Worm (Caenorhabditis elegans) whole organism, L3 larva: ENCODE results near the gene K05F1.14.

Experiments
- ZK546.5 ChIP-seq: sonication (generic microtip); optimal IDR thresholded peaks from 2 replicates; lab custom pipeline; 2017; ENCODE audit warnings: missing biosample characterization, missing genetic modification characterization
- aly-2 ChIP-seq: fragments of 150-350 bp; optimal IDR thresholded peaks from 2 replicates; lab custom pipeline; 2014; ENCODE audit warnings: missing biosample characterization, missing genetic modification characterization
- ama-1 ChIP-seq: fragments of 150-350 bp; optimal IDR thresholded peaks from 2 replicates; lab custom pipeline; 2018
- ceh-16 ChIP-seq: sonication (generic microtip); optimal IDR thresholded peaks from 2 replicates; lab custom pipeline; 2017; ENCODE audit warnings: missing biosample characterization, missing genetic modification characterization
- ceh-28 ChIP-seq: fragments of 150-350 bp; optimal IDR thresholded peaks from 2 replicates; lab custom pipeline; 2014; ENCODE audit warnings: missing biosample characterization, missing genetic modification reagents, missing genetic modification characterization
- ceh-82 ChIP-seq: fragments of 150-350 bp; optimal IDR thresholded peaks from 2 replicates; lab custom pipeline; 2014; ENCODE audit warnings: missing biosample characterization, missing genetic modification characterization
- ceh-9 ChIP-seq: sonication (generic microtip); optimal IDR thresholded peaks from 2 replicates; lab custom pipeline; 2018; ENCODE audit warnings: missing biosample characterization, missing genetic modification characterization
- daf-12 ChIP-seq: fragments of 150-350 bp; optimal IDR thresholded peaks from 2 replicates; lab custom pipeline; 2014; ENCODE audit warnings: missing biosample characterization, missing genetic modification reagents, missing genetic modification characterization
- egl-27 ChIP-seq: sonication (generic microtip); optimal IDR thresholded peaks from 4 replicates; lab custom pipeline; 2017; ENCODE audit warnings: missing biosample characterization, missing genetic modification reagents, missing genetic modification characterization
- egl-5 ChIP-seq: fragments of 150-350 bp; optimal IDR thresholded peaks from 2 replicates; lab custom pipeline; 2017; ENCODE audit warnings: missing biosample characterization, missing genetic modification reagents, missing genetic modification characterization, inconsistent platforms
- elt-2 ChIP-seq: sonication (generic microtip); optimal IDR thresholded peaks from 2 replicates; lab custom pipeline; 2016; ENCODE audit warnings: missing genetic modification reagents, mild to moderate bottlenecking, missing genetic modification characterization, missing compliant biosample characterization
- fkh-10 ChIP-seq: sonication (generic microtip); optimal IDR thresholded peaks from 2 replicates; lab custom pipeline; 2017; ENCODE audit warnings: missing biosample characterization, missing genetic modification reagents, missing genetic modification characterization
- fkh-2 ChIP-seq: fragments of 150-350 bp; optimal IDR thresholded peaks from 2 replicates; lab custom pipeline; 2014; ENCODE audit warnings: missing biosample characterization, missing genetic modification reagents, missing genetic modification characterization
- jun-1 ChIP-seq: fragments of 150-350 bp; optimal IDR thresholded peaks from 2 replicates; lab custom pipeline; 2014; ENCODE audit warnings: missing biosample characterization, missing genetic modification reagents, missing genetic modification characterization
- lin-15B ChIP-seq: fragments of 150-350 bp; optimal IDR thresholded peaks from 2 replicates; lab custom pipeline; 2014; ENCODE audit warnings: missing biosample characterization, missing genetic modification characterization
- lsy-12 ChIP-seq: sonication (generic microtip); optimal IDR thresholded peaks from 2 replicates; lab custom pipeline; 2016; ENCODE audit warnings: mild to moderate bottlenecking, missing genetic modification characterization, missing compliant biosample characterization
- mdl-1 ChIP-seq: fragments of 150-350 bp; optimal IDR thresholded peaks from 2 replicates; lab custom pipeline; 2014; ENCODE audit warnings: missing biosample characterization, missing genetic modification characterization
- mml-1 ChIP-seq: fragments of 150-350 bp; sonication (generic microtip); optimal IDR thresholded peaks from 3 replicates; lab custom pipeline; 2014; ENCODE audit warnings: missing biosample characterization, missing genetic modification characterization
- nhr-12 ChIP-seq: fragments of 150-350 bp; optimal IDR thresholded peaks from 2 replicates; lab custom pipeline; 2014; ENCODE audit warnings: missing biosample characterization, missing genetic modification characterization
- nhr-23 ChIP-seq: fragments of 150-350 bp; optimal IDR thresholded peaks from 2 replicates; lab custom pipeline; 2014; ENCODE audit warnings: missing biosample characterization, missing genetic modification reagents, missing genetic modification characterization
- nhr-237 ChIP-seq: fragments of 150-350 bp; optimal IDR thresholded peaks from 2 replicates; lab custom pipeline; 2014; ENCODE audit warnings: missing biosample characterization, missing genetic modification characterization
- nhr-25 ChIP-seq: sonication (generic microtip); optimal IDR thresholded peaks from 2 replicates; lab custom pipeline; 2017; ENCODE audit warnings: missing biosample characterization, missing genetic modification characterization
- nhr-28 ChIP-seq: fragments of 150-350 bp; optimal IDR thresholded peaks from 2 replicates; lab custom pipeline; 2014; ENCODE audit warnings: missing biosample characterization, missing genetic modification characterization
- nhr-43 ChIP-seq: sonication (generic microtip); optimal IDR thresholded peaks from 2 replicates; lab custom pipeline; 2016; ENCODE audit warnings: mild to moderate bottlenecking, missing genetic modification characterization, missing compliant biosample characterization; ENCODE audit not compliant: poor library complexity, severe bottlenecking
- nhr-67 ChIP-seq: fragments of 150-350 bp; optimal IDR thresholded peaks from 2 replicates; lab custom pipeline; 2014; ENCODE audit warnings: missing biosample characterization, missing genetic modification characterization
- nhr-76 ChIP-seq: fragments of 150-350 bp; sonication (generic microtip); optimal IDR thresholded peaks from 5 replicates; lab custom pipeline; 2014; ENCODE audit warnings: missing biosample characterization, missing genetic modification characterization
- pha-4 ChIP-seq: fragments of 150-350 bp; optimal IDR thresholded peaks from 2 replicates; lab custom pipeline; 2014; ENCODE audit warnings: missing biosample characterization, missing genetic modification reagents, missing genetic modification characterization
- pqm-1 ChIP-seq: fragments of 150-350 bp; optimal IDR thresholded peaks from 2 replicates; lab custom pipeline; 2017; ENCODE audit warnings: missing biosample characterization, missing genetic modification characterization, inconsistent platforms
- sea-2 ChIP-seq: fragments of 150-350 bp; sonication (generic microtip); optimal IDR thresholded peaks from 4 replicates; lab custom pipeline; 2014; ENCODE audit warnings: missing biosample characterization, missing genetic modification reagents, missing genetic modification characterization
- skn-1 ChIP-seq: fragments of 150-350 bp; optimal IDR thresholded peaks from 2 replicates; lab custom pipeline; 2014; ENCODE audit warnings: missing biosample characterization, missing genetic modification characterization
- snpc-4 ChIP-seq: fragments of 150-350 bp; optimal IDR thresholded peaks from 2 replicates; lab custom pipeline; 2014; ENCODE audit warnings: missing biosample characterization, missing genetic modification characterization
- unc-39 ChIP-seq: sonication (generic microtip); optimal IDR thresholded peaks from 4 replicates; lab custom pipeline; 2017; ENCODE audit warnings: missing biosample characterization, missing genetic modification characterization
- unc-62 ChIP-seq: fragments of 150-350 bp; sonication (generic microtip); optimal IDR thresholded peaks from 4 replicates; lab custom pipeline; 2014; ENCODE audit warnings: missing biosample characterization, missing genetic modification reagents, missing genetic modification characterization
- zag-1 ChIP-seq: fragments of 150-350 bp; optimal IDR thresholded peaks from 2 replicates; lab custom pipeline; 2014; ENCODE audit warnings: missing biosample characterization, missing genetic modification characterization

The K05F1.14 gene

DNA sequence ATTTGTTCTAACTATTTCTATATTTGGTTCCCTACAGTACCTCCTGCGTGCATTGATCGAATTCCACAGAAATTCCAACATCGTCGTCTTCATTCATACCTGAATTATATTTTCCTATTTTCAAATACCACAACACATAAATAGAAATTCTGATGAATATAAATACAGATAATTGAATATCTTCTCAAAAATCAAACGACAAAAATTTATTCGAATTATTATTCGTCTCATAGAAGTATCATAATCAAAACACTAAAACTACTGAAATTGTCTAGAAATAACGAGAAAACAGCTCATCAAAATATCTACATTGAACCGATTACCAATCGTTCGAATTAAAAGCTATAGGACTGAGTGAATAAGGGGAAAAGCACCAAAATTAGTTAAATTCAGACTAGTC is 40.7 kb upstream of the K05F1.14 start, which contains the start of gene gtap-1:
gtap-1 (minus strand) TSS at position 101 of the 400 bp plus-strand sequence.
- TF ChIP-seq egl-27 (tag; lab: Kevin White, UChicago), result no peak

DNA sequence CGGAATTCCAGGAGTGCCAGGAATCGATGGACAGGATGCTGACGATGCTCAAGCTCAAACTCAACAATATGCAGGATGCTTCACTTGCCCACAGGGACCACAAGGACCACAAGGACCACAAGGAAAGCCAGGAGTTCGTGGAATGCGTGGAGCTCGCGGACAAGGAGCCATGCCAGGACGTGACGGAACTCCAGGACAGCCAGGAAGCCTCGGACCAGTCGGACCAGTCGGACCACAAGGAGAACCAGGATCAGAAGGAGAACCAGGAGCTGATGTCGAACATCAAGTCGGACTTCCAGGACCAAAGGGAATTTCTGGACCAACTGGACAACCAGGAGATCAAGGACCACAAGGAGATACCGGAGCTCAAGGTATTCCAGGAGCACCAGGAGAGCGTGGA is 39.0 kb upstream of the K05F1.14 start:
- TF ChIP-seq nhr-43 (tag; lab: Kevin White, UChicago) (no peak), zag-1 (tag; lab: Kevin White, UChicago) (no peak), lsy-12 (tag; lab: Kevin White, UChicago) (no peak), egl-5 (tag; lab: Kevin White, UChicago) (no peak), daf-12 (tag; lab: Kevin White, UChicago) (no peak), unc-62 (GFP tag; lab: Kevin White, UChicago) (no peak), ZK546.5 (no peak), nhr-237 (no peak), mml-1 (tag; lab: Kevin White, UChicago) (no peak), ceh-28 (no peak), elt-2 (tag; lab: Kevin White, UChicago) (no peak), aly-2 (tag; lab: Kevin White, UChicago) (no peak), nhr-28 (tag; lab: Kevin White, UChicago) (no peak), pha-4 (tag; lab: Kevin White, UChicago) (no peak), snpc-4 (tag; lab: Kevin White, UChicago) (no peak), pqm-1 (no peak), fkh-10 (GFP tag; lab: Kevin White, UChicago) (no peak), nhr-76 (tag; lab: Kevin White, UChicago) (no peak), skn-1 (tag; lab: Kevin White, UChicago) (no peak), nhr-23 (no peak)

DNA sequence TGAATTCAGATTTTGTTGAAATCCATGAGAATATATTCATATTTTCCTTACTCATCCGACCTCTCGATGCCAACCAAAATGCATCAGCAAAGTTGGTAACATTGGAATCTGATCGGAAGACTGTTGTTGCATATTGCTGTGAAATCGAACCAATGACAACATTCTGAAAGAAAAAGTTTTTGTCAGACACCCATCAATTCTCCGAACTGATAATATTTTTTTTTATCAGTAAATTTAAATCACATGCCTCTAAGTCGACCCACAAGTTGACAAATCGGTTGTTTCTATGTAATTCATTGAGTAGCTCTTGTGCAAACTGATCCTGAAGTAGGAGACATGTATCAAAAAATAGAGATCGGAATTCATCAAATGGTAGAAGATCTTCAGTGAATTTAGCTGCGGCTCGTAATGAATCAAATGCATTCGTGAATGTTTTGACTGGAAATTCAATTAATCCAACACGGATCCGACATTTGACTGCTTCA is 37.6 kb upstream of the K05F1.14 start, which contains the start of gene col-74:
col-74 (plus strand) TSS at position 435 of the 485 bp plus-strand sequence.
- no peak for TF ChIP-seq nhr-12 (tag; lab: Kevin White, UChicago)
- no peak for TF ChIP-seq lin-15B (tag; lab: Kevin White, UChicago)
- TF ChIP-seq zag-1 (tag; lab: Kevin White, UChicago), result no peak
- no peak for TF ChIP-seq nhr-25
- TF ChIP-seq daf-12 (tag; lab: Kevin White, UChicago), result no peak
- peak; percentile 74 for TF ChIP-seq elt-2 (tag; lab: Kevin White, UChicago)
- no peak for TF ChIP-seq unc-62 (GFP tag; lab: Kevin White, UChicago)
- no peak for TF ChIP-seq nhr-43 (tag; lab: Kevin White, UChicago)
- TF ChIP-seq unc-39 (tag; lab: Kevin White, UChicago), result no peak
- no peak for TF ChIP-seq jun-1 (tag; lab: Kevin White, UChicago)
- TF ChIP-seq fkh-2 (tag; lab: Kevin White, UChicago), result no peak
- no peak for TF ChIP-seq sea-2 (GFP tag; lab: Kevin White, UChicago)
- TF ChIP-seq pqm-1, result peak; percentile 56
- no peak for TF ChIP-seq mdl-1 (tag; lab: Kevin White, UChicago)

DNA sequence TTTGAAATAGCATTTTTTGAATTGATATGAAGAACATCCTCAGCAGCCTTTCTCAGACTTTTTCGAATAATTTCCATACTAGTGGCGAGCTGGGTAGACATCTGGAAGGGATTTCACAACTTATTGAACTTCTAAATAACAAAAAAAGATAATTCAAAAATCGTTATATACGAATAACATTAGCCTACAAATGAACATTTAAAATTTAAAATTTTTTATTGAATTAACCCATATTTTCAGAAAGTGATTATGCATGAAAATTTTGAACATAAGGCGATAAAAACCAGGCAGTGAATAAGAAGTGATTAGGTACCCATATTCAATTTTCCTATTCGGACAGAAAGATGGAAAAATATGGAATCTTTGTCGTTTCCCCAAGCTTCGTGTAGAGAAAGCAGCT is 36.1 kb upstream of the K05F1.14 start, which contains the start of gene ZK1248.11:
ZK1248.11 (minus strand) TSS at position 101 of the 400 bp plus-strand sequence.
- TF ChIP-seq unc-39 (tag; lab: Kevin White, UChicago), result no peak
- TF ChIP-seq unc-62 (GFP tag; lab: Kevin White, UChicago), result no peak
- TF ChIP-seq ceh-28, result no peak
- no peak for TF ChIP-seq ceh-82
- no peak for TF ChIP-seq ceh-9
- TF ChIP-seq pha-4 (tag; lab: Kevin White, UChicago), result no peak
- no peak for TF ChIP-seq nhr-76 (tag; lab: Kevin White, UChicago)
- no peak for TF ChIP-seq ceh-16 (tag; lab: Kevin White, UChicago)
- no peak for TF ChIP-seq mdl-1 (tag; lab: Kevin White, UChicago)
- no peak for TF ChIP-seq egl-5 (tag; lab: Kevin White, UChicago)
- TF ChIP-seq nhr-23, result no peak
- no peak for TF ChIP-seq ama-1 (lab: Kevin White, UChicago)
- TF ChIP-seq fkh-2 (tag; lab: Kevin White, UChicago), result no peak
- no peak for TF ChIP-seq nhr-67 (tag; lab: Kevin White, UChicago)
- no peak for TF ChIP-seq lin-15B (tag; lab: Kevin White, UChicago)
- no peak for TF ChIP-seq fkh-10 (GFP tag; lab: Kevin White, UChicago)
